Fruit fly (Drosophila melanogaster) whole organism, wandering third instar larva: Measurements from ENCODE around the gene cbt.

ENCODE experiments used
- Abd-B ChIP-seq: fragments of >200 bp; optimal IDR thresholded peaks from 2 replicates; lab custom pipeline; 2017; ENCODE audit warnings: missing biosample characterization, missing genetic modification characterization
- CG32264 ChIP-seq: fragments of 200-800 bp; sonication (Bioruptor generic); optimal IDR thresholded peaks from 2 replicates; lab custom pipeline; 2016; ENCODE audit warnings: missing biosample characterization, missing genetic modification characterization
- CG9705 ChIP-seq: fragments of 200-800 bp; sonication (Bioruptor generic); optimal IDR thresholded peaks from 2 replicates; lab custom pipeline; 2018; ENCODE audit warnings: missing biosample characterization, mild to moderate bottlenecking, missing genetic modification characterization
- Dfd ChIP-seq: fragments of >200 bp; optimal IDR thresholded peaks from 2 replicates; lab custom pipeline; 2017; ENCODE audit warnings: missing biosample characterization, missing genetic modification characterization
- Dif ChIP-seq: fragments of 200-275, 200-300 bp; sonication (Bioruptor generic); optimal IDR thresholded peaks from 2 replicates; lab custom pipeline; 2018; ENCODE audit warnings: missing biosample characterization, missing genetic modification characterization; ENCODE audit not compliant: partially characterized antibody
- HLH106 ChIP-seq: fragments of 200-800 bp; optimal IDR thresholded peaks from 3 replicates; lab custom pipeline; 2019; ENCODE audit warnings: missing biosample characterization, mild to moderate bottlenecking, missing genetic modification characterization, moderate library complexity
- Hnf4 ChIP-seq: fragments of 200-800 bp; sonication (Bioruptor generic); optimal IDR thresholded peaks from 2 replicates; lab custom pipeline; 2016; ENCODE audit warnings: missing biosample characterization, mild to moderate bottlenecking, missing genetic modification characterization
- Hr78 ChIP-seq: fragments of >200 bp; optimal IDR thresholded peaks from 2 replicates; lab custom pipeline; 2017; ENCODE audit warnings: missing biosample characterization, missing genetic modification characterization
- Hr83 ChIP-seq: fragments of 200-300 bp; sonication (Bioruptor generic); optimal IDR thresholded peaks from 2 replicates; lab custom pipeline; 2016; ENCODE audit warnings: missing biosample characterization, mild to moderate bottlenecking, missing genetic modification characterization, moderate library complexity; ENCODE audit not compliant: poor library complexity, severe bottlenecking
- Myc ChIP-seq: fragments of >200 bp; optimal IDR thresholded peaks from 2 replicates; lab custom pipeline; 2017
- N ChIP-seq: fragments of >200 bp; optimal IDR thresholded peaks from 2 replicates; lab custom pipeline; 2018; ENCODE audit warnings: missing biosample characterization, missing external identifiers, missing genetic modification characterization
- OdsH ChIP-seq: fragments of 200-800 bp; sonication (Bioruptor generic); optimal IDR thresholded peaks from 2 replicates; lab custom pipeline; 2016; ENCODE audit warnings: missing biosample characterization, mild to moderate bottlenecking, missing genetic modification characterization
- Rel ChIP-seq, 2 experiments: fragments of 200-800 bp; sonication (Bioruptor generic) in 1 of 2; optimal IDR thresholded peaks; 2 replicates in 1 of 2; 3 replicates in 1 of 2; lab custom pipeline; 2016 to 2019; ENCODE audit warnings: mild to moderate bottlenecking in 2 of 2, missing biosample characterization in 2 of 2, missing genetic modification characterization in 2 of 2, moderate library complexity in 1 of 2
- Vsx2 ChIP-seq: fragments of 200-300, 225-300 bp; sonication (Bioruptor generic); optimal IDR thresholded peaks from 2 replicates; lab custom pipeline; 2018; ENCODE audit warnings: missing biosample characterization, missing genetic modification characterization; ENCODE audit not compliant: partially characterized antibody
- br ChIP-seq: fragments of 200-800 bp; sonication (Bioruptor generic); optimal IDR thresholded peaks from 2 replicates; lab custom pipeline; 2016; ENCODE audit warnings: missing biosample characterization, missing genetic modification characterization
- brk ChIP-seq: fragments of 200-800 bp; sonication (Bioruptor generic); optimal IDR thresholded peaks from 2 replicates; lab custom pipeline; 2016; ENCODE audit warnings: missing biosample characterization, mild to moderate bottlenecking, missing genetic modification characterization
- dl ChIP-seq, 2 experiments: fragments of 175-275, 200-275 bp in 1 of 2; fragments of 200-275 bp in 1 of 2; sonication (Bioruptor generic); optimal IDR thresholded peaks; lab custom pipeline; 2018; ENCODE audit warnings: mild to moderate bottlenecking in 2 of 2, missing biosample characterization in 2 of 2, missing genetic modification characterization in 2 of 2, moderate library complexity in 2 of 2; ENCODE audit not compliant: partially characterized antibody in 2 of 2, insufficient read depth in 1 of 2
- ey ChIP-seq: fragments of 200-800 bp; sonication (Bioruptor generic); optimal IDR thresholded peaks from 2 replicates; lab custom pipeline; 2016; ENCODE audit warnings: missing biosample characterization, missing genetic modification characterization
- foxo ChIP-seq, 2 experiments: fragments of 200-800 bp; sonication (Bioruptor generic); optimal IDR thresholded peaks; 2 replicates in 1 of 2; 3 replicates in 1 of 2; lab custom pipeline; 2016 to 2017; ENCODE audit warnings: missing biosample characterization in 2 of 2, missing genetic modification characterization in 2 of 2
- fru ChIP-seq: fragments of 200-800 bp; sonication (Bioruptor generic); optimal IDR thresholded peaks from 3 replicates; lab custom pipeline; 2016; ENCODE audit warnings: missing biosample characterization, mild to moderate bottlenecking, missing genetic modification characterization
- h ChIP-seq: fragments of 200-800 bp; sonication (Bioruptor generic); optimal IDR thresholded peaks from 3 replicates; lab custom pipeline; 2016; ENCODE audit warnings: missing biosample characterization, mild to moderate bottlenecking, missing genetic modification characterization
- jim ChIP-seq: fragments of 175-275, 200-325 bp; sonication (Bioruptor generic); optimal IDR thresholded peaks from 2 replicates; lab custom pipeline; 2016; ENCODE audit warnings: missing biosample characterization, mild to moderate bottlenecking, missing genetic modification characterization
- lola ChIP-seq: fragments of >200 bp; optimal IDR thresholded peaks from 2 replicates; lab custom pipeline; 2017; ENCODE audit warnings: missing biosample characterization, missing genetic modification characterization
- pan ChIP-seq: fragments of >200 bp; optimal IDR thresholded peaks from 2 replicates; lab custom pipeline; 2017
- psq ChIP-seq: fragments of 200-800 bp; sonication (Bioruptor generic); optimal IDR thresholded peaks from 3 replicates; lab custom pipeline; 2017; ENCODE audit warnings: missing biosample characterization, mild to moderate bottlenecking, missing genetic modification characterization, moderate library complexity
- rgr ChIP-seq: fragments of 200-800 bp; sonication (Bioruptor generic); optimal IDR thresholded peaks from 3 replicates; lab custom pipeline; 2016; ENCODE audit warnings: missing biosample characterization, mild to moderate bottlenecking, missing genetic modification characterization
- sage ChIP-seq: fragments of 200-800 bp; sonication (Bioruptor generic); optimal IDR thresholded peaks from 2 replicates; lab custom pipeline; 2016; ENCODE audit warnings: missing biosample characterization, mild to moderate bottlenecking, missing genetic modification characterization
- usp ChIP-seq: fragments of >200 bp; optimal IDR thresholded peaks from 2 replicates; lab custom pipeline; 2017; ENCODE audit warnings: missing biosample characterization, missing genetic modification characterization
- woc ChIP-seq: sonication (Bioruptor generic); optimal IDR thresholded peaks from 2 replicates; lab custom pipeline; 2016; ENCODE audit warnings: missing biosample characterization, mild to moderate bottlenecking, missing genetic modification characterization

Gene cbt

dm6 chr2L:437498-437897, 42.0 kb downstream of the cbt start:
- TF ChIP-seq br (GFP tag; lab: Kevin White, UChicago) (no peak), foxo (GFP tag; optimal IDR thresholded peaks at IDR 0.05; lab: Kevin White, UChicago) (no peak), Myc (no peak), pan (lab: Kevin White, UChicago) (no peak)

dm6 chr2L:435311-435806, 44.1 kb downstream of the cbt start:
- TF ChIP-seq Myc (no peak), Vsx2 (GFP tag; lab: Kevin White, UChicago) (no peak), ey (GFP tag; lab: Kevin White, UChicago) (peak; percentile 16), Hnf4 (GFP tag; lab: Kevin White, UChicago) (peak; percentile 24), sage (GFP tag; lab: Kevin White, UChicago) (no peak), brk (GFP tag; lab: Kevin White, UChicago) (peak; percentile 51), CG9705 (GFP tag; lab: Kevin White, UChicago) (no peak), HLH106 (tag; lab: Kevin White, UChicago) (no peak), foxo (GFP tag; optimal IDR thresholded peaks at IDR 0.05; lab: Kevin White, UChicago) (peak in 1 of 2 experiments; percentile 64), fru (GFP tag; lab: Kevin White, UChicago) (peak; percentile 6), Hr78 (no peak), Dif (GFP tag; lab: Kevin White, UChicago) (no peak), br (GFP tag; lab: Kevin White, UChicago) (no peak), usp (GFP tag; lab: Kevin White, UChicago) (no peak), OdsH (GFP tag; lab: Kevin White, UChicago) (peak; percentile 50), h (GFP tag; lab: Kevin White, UChicago) (peak; percentile 52), psq (peak; percentile 45), Rel (GFP tag; optimal IDR thresholded peaks at IDR 0.05; lab: Kevin White, UChicago) (peak; percentile 7), Rel (tag; optimal IDR thresholded peaks at IDR 0.05; lab: Kevin White, UChicago) (no peak), pan (lab: Kevin White, UChicago) (no peak), rgr (peak; percentile 36), Abd-B (no peak), woc (GFP tag; lab: Kevin White, UChicago) (no peak), jim (GFP tag; lab: Kevin White, UChicago) (no peak)

dm6 chr2L:434439-434838, 45.0 kb downstream of the cbt start:
- TF ChIP-seq Myc = no peak
- no peak for TF ChIP-seq CG32264
- no peak for TF ChIP-seq Hr83 (GFP tag; lab: Kevin White, UChicago)
- no peak for TF ChIP-seq Abd-B
- TF ChIP-seq brk (GFP tag; lab: Kevin White, UChicago) = no peak
- TF ChIP-seq N = no peak
- no peak for TF ChIP-seq fru (GFP tag; lab: Kevin White, UChicago)
- no peak for TF ChIP-seq lola (GFP tag; lab: Kevin White, UChicago)
- TF ChIP-seq jim (GFP tag; lab: Kevin White, UChicago) = no peak
- no peak for TF ChIP-seq sage (GFP tag; lab: Kevin White, UChicago)
- no peak for TF ChIP-seq Dfd (GFP tag; lab: Kevin White, UChicago)
- TF ChIP-seq Rel (GFP tag; optimal IDR thresholded peaks at IDR 0.05; lab: Kevin White, UChicago) = no peak
- no peak for TF ChIP-seq Rel (tag; optimal IDR thresholded peaks at IDR 0.05; lab: Kevin White, UChicago)
- TF ChIP-seq, all 38 proteins: peak for 0

dm6 chr2L:432119-432518, 47.4 kb downstream of the cbt start:
- no peak for TF ChIP-seq HLH106 (tag; lab: Kevin White, UChicago)

dm6 chr2L:431629-431984, 47.9 kb downstream of the cbt start:
- TF ChIP-seq OdsH (GFP tag; lab: Kevin White, UChicago) (no peak), Dif (GFP tag; lab: Kevin White, UChicago) (peak; percentile 29), dl (GFP tag; optimal IDR thresholded peaks at IDR 0.05; lab: Kevin White, UChicago; ENCODE audit: insufficient read depth in 1 of 2, partially characterized antibody in 2 of 2) (peak in 1 of 2 experiments; percentile 19)
